Fruit fly (Drosophila melanogaster): ENCODE results near the gene CG8036.

The CG8036 gene

DNA sequence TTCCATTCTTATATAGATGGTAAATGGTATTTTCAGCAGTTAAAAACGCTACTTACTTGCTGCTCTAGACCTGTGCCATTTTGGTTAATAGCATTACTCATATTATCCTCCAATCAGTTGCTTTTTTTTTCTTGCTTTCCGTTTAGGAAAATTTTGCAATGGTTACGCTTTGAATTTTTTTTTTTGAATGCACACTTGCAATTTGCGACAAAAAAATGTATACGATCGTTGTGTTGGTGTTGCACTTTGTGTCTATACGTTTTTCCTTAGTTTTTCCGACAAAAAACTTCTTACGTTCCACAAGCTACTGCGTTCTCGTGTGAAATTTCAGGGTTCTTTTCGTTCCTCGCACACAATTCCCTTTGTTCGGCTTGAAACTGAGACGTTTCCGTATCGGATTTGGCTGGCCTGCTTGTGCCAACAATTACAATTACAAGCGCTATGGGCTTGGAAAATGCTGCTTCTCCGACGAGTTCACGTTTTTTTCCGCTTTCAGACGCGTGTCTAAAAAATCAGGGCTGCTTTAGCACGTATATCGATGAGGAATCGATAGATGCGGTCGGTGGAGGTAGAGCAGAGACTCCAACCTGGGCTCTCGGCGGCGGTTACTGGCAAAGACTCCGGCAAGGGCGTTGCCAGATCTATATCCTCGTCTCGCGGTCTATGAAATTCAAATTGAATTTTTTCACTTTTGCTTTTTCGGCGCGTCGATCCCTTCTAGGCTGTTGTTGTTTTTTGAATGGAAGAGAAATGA, 7.6 kb upstream of the CG8036 start (continued):
- TF ChIP-seq CG5245 (GFP tag; optimal IDR thresholded peaks at IDR 0.05) (peak; percentile 43), CG9797 (GFP tag; optimal IDR thresholded peaks at IDR 0.05) (peak; percentile 78), wdn (GFP tag; IDR thresholded peaks at IDR 0.05) (no peak), crc (GFP tag; optimal IDR thresholded peaks at IDR 0.05) (no peak), Bteb2 (GFP tag; optimal IDR thresholded peaks at IDR 0.05) (peak; percentile 38), Aef1 (GFP tag; IDR thresholded peaks at IDR 0.05) (no peak), NFAT (GFP tag; IDR thresholded peaks at IDR 0.05) (peak; percentile 92), dati (GFP tag; IDR thresholded peaks at IDR 0.05) (no peak), CG7928 (GFP tag; optimal IDR thresholded peaks at IDR 0.05) (peak; percentile 87), CG11504 (tag; optimal IDR thresholded peaks at IDR 0.05) (peak; percentile 66), bowl (GFP tag; IDR thresholded peaks at IDR 0.05) (no peak), Myb (GFP tag; optimal IDR thresholded peaks at IDR 0.05) (peak; percentile 93), bbx (GFP tag; IDR thresholded peaks at IDR 0.05; ENCODE audit: partially characterized antibody) (peak; percentile 96), E2f1 (GFP tag; IDR thresholded peaks at IDR 0.05) (peak; percentile 13; the same call in 1 of the 2 replicates), sd (tag; optimal IDR thresholded peaks at IDR 0.05) (peak; percentile 25), CG4404 (GFP tag; IDR thresholded peaks at IDR 0.05) (no peak), CG7745 (tag; optimal IDR thresholded peaks at IDR 0.05) (no peak), CG4730 (GFP tag; IDR thresholded peaks at IDR 0.05) (no peak), CG7271 (tag; optimal IDR thresholded peaks at IDR 0.05) (peak; percentile 66), HmgD (GFP tag; optimal IDR thresholded peaks at IDR 0.05) (peak; percentile 95), jing (GFP tag; optimal IDR thresholded peaks at IDR 0.05) (no peak), CG8765 (GFP tag; IDR thresholded peaks at IDR 0.05) (0 out of 2 replicates have a peak, but pooled peaks have one; percentile 18), Mes4 (GFP tag; optimal IDR thresholded peaks at IDR 0.05) (peak; percentile 26), crp (GFP tag; optimal IDR thresholded peaks at IDR 0.05) (peak in 1 of 2 experiments; percentile 74), h (optimal IDR thresholded peaks at IDR 0.05) (no peak), hkb (optimal IDR thresholded peaks at IDR 0.05) (peak; percentile 27), hkb (GFP tag; IDR thresholded peaks at IDR 0.05) (peak; percentile 38; the same call in 1 of the 2 replicates), CG8281 (tag; optimal IDR thresholded peaks at IDR 0.05) (no peak), Camta (GFP tag; optimal IDR thresholded peaks at IDR 0.05) (peak; percentile 34), CG13296 (GFP tag; optimal IDR thresholded peaks at IDR 0.05) (peak; percentile 12), dmrt11E (tag; optimal IDR thresholded peaks at IDR 0.05) (peak; percentile 37), lov (optimal IDR thresholded peaks at IDR 0.05) (no peak), lov (GFP tag; IDR thresholded peaks at IDR 0.05) (no peak), abd-A (tag; optimal IDR thresholded peaks at IDR 0.05) (peak; percentile 8), danr (GFP tag; IDR thresholded peaks at IDR 0.05) (no peak), Ptx1 (GFP tag; IDR thresholded peaks at IDR 0.05) (no peak), ERR (GFP tag; optimal IDR thresholded peaks at IDR 0.05) (peak; percentile 61), CG3726 (GFP tag; IDR thresholded peaks at IDR 0.05) (no peak), CG17361 (GFP tag; IDR thresholded peaks at IDR 0.05) (peak; percentile 39; the same call in 1 of the 3 replicates), CG6765 (GFP tag; optimal IDR thresholded peaks at IDR 0.05) (peak; percentile 48), Pdp1 (GFP tag; optimal IDR thresholded peaks at IDR 0.05) (peak in 1 of 2 experiments; percentile 19), fru (optimal IDR thresholded peaks at IDR 0.05) (no peak), CG6175 (GFP tag; IDR thresholded peaks at IDR 0.05) (no peak), CoRest (tag; optimal IDR thresholded peaks at IDR 0.05) (peak; percentile 60), CG8290 (GFP tag; optimal IDR thresholded peaks at IDR 0.05) (peak; percentile 55), CG8290 (tag; optimal IDR thresholded peaks at IDR 0.05) (peak in 1 of 2 experiments; percentile 89), ftz-f1 (GFP tag; optimal IDR thresholded peaks at IDR 0.05) (peak; percentile 74), pzg (GFP tag; optimal IDR thresholded peaks at IDR 0.05) (peak; percentile 99), stwl (tag; optimal IDR thresholded peaks at IDR 0.05) (peak; percentile 76), Abd-B (GFP tag; optimal IDR thresholded peaks at IDR 0.05) (peak; percentile 17), CG4328 (GFP tag; optimal IDR thresholded peaks at IDR 0.05) (no peak)

Measured in whole organism, embryonic.